Fruit fly (Drosophila melanogaster): ENCODE data around the gene Cyp309a1.

Gene Cyp309a1

dm6 chr2L:2552725-2553124 is 11.9 kb downstream of the Cyp309a1 start, which contains the start of gene CG3515:
Gene CG3515, minus strand, starts transcription at chr2L:2552825.
- no peak for TF ChIP-seq dmrt93B (GFP tag; optimal IDR thresholded peaks at IDR 0.05)
- no peak for TF ChIP-seq psq (GFP tag; optimal IDR thresholded peaks at IDR 0.05)
- no peak for TF ChIP-seq sage (GFP tag; optimal IDR thresholded peaks at IDR 0.05)
- TF ChIP-seq Vsx2 (GFP tag; optimal IDR thresholded peaks at IDR 0.05; ENCODE audit: partially characterized antibody), result no peak
- no peak for TF ChIP-seq Rel (GFP tag; optimal IDR thresholded peaks at IDR 0.05)
- TF ChIP-seq Rel (tag; optimal IDR thresholded peaks at IDR 0.05), result no peak
- no peak for TF ChIP-seq Myc (optimal IDR thresholded peaks at IDR 0.05)
- no peak for TF ChIP-seq sv (GFP tag; optimal IDR thresholded peaks at IDR 0.05)
- no peak for TF ChIP-seq woc (GFP tag; optimal IDR thresholded peaks at IDR 0.05)
- no peak for TF ChIP-seq usp (GFP tag; optimal IDR thresholded peaks at IDR 0.05)
- TF ChIP-seq Dfd (GFP tag; optimal IDR thresholded peaks at IDR 0.05), result no peak
- no peak for TF ChIP-seq ey (GFP tag; optimal IDR thresholded peaks at IDR 0.05)

- no peak for TF ChIP-seq Vsx2 (GFP tag; optimal IDR thresholded peaks at IDR 0.05; ENCODE audit: partially characterized antibody)
- no peak for TF ChIP-seq Hnf4 (GFP tag; optimal IDR thresholded peaks at IDR 0.05)
- TF ChIP-seq CrebA (GFP tag; optimal IDR thresholded peaks at IDR 0.05; ENCODE audit: borderline replicate concordance), result no peak
- no peak for TF ChIP-seq CG32264 (GFP tag; optimal IDR thresholded peaks at IDR 0.05)
- no peak for TF ChIP-seq dsf (GFP tag; optimal IDR thresholded peaks at IDR 0.05; ENCODE audit: borderline replicate concordance)
- TF ChIP-seq ey (GFP tag; optimal IDR thresholded peaks at IDR 0.05), result no peak
- TF ChIP-seq OdsH (GFP tag; optimal IDR thresholded peaks at IDR 0.05), result no peak
- TF ChIP-seq sage (GFP tag; optimal IDR thresholded peaks at IDR 0.05), result no peak
- no peak for TF ChIP-seq jim (GFP tag; optimal IDR thresholded peaks at IDR 0.05)
- no peak for TF ChIP-seq Dfd (GFP tag; optimal IDR thresholded peaks at IDR 0.05)
- TF ChIP-seq usp (GFP tag; optimal IDR thresholded peaks at IDR 0.05), result no peak
- no peak for TF ChIP-seq sv (GFP tag; optimal IDR thresholded peaks at IDR 0.05)
- TF ChIP-seq h (GFP tag; optimal IDR thresholded peaks at IDR 0.05), result no peak
- no peak for TF ChIP-seq fru (GFP tag; optimal IDR thresholded peaks at IDR 0.05)
- TF ChIP-seq psq (GFP tag; optimal IDR thresholded peaks at IDR 0.05), result no peak
- no peak for TF ChIP-seq dl (GFP tag; optimal IDR thresholded peaks at IDR 0.05; ENCODE audit: insufficient read depth in 1 of 2, partially characterized antibody in 2 of 2)
- no peak for TF ChIP-seq rgr (GFP tag; optimal IDR thresholded peaks at IDR 0.05)
These were observed 22.1 kb downstream of the Cyp309a1 start for dm6 chr2L:2542491-2542890.

- no peak for TF ChIP-seq pan (optimal IDR thresholded peaks at IDR 0.05)
- TF ChIP-seq GATAd (GFP tag; optimal IDR thresholded peaks at IDR 0.05), result no peak
- no peak for TF ChIP-seq h (GFP tag; optimal IDR thresholded peaks at IDR 0.05)
- no peak for TF ChIP-seq Dfd (GFP tag; optimal IDR thresholded peaks at IDR 0.05)
- TF ChIP-seq Myc (optimal IDR thresholded peaks at IDR 0.05), result no peak
- TF ChIP-seq Jra (GFP tag; optimal IDR thresholded peaks at IDR 0.05), result no peak
- TF ChIP-seq lola (GFP tag; optimal IDR thresholded peaks at IDR 0.05), result no peak
- no peak for TF ChIP-seq dmrt93B (GFP tag; optimal IDR thresholded peaks at IDR 0.05)
- no peak for TF ChIP-seq CG32264 (GFP tag; optimal IDR thresholded peaks at IDR 0.05)
- no peak for TF ChIP-seq rgr (GFP tag; optimal IDR thresholded peaks at IDR 0.05)
- TF ChIP-seq fru (GFP tag; optimal IDR thresholded peaks at IDR 0.05), result no peak
- no peak for TF ChIP-seq sage (GFP tag; optimal IDR thresholded peaks at IDR 0.05)
- TF ChIP-seq CrebA (GFP tag; optimal IDR thresholded peaks at IDR 0.05; ENCODE audit: borderline replicate concordance), result no peak
- no peak for TF ChIP-seq sv (GFP tag; optimal IDR thresholded peaks at IDR 0.05)
- TF ChIP-seq brk (GFP tag; optimal IDR thresholded peaks at IDR 0.05), result no peak
- no peak for TF ChIP-seq Vsx2 (GFP tag; optimal IDR thresholded peaks at IDR 0.05; ENCODE audit: partially characterized antibody)
- no peak for TF ChIP-seq Rel (GFP tag; optimal IDR thresholded peaks at IDR 0.05)
- no peak for TF ChIP-seq Rel (tag; optimal IDR thresholded peaks at IDR 0.05)
These were observed 36.5 kb downstream of the Cyp309a1 start for dm6 chr2L:2528097-2528496.

dm6 chr2L:2517937-2518336 is 46.7 kb downstream of the Cyp309a1 start, which contains the start of gene CG3528:
Gene CG3528, minus strand, starts transcription at chr2L:2518037.
- no peak for TF ChIP-seq pan (optimal IDR thresholded peaks at IDR 0.05)
- no peak for TF ChIP-seq tai (GFP tag; optimal IDR thresholded peaks at IDR 0.05)
- no peak for TF ChIP-seq lola (GFP tag; optimal IDR thresholded peaks at IDR 0.05)
- TF ChIP-seq Hr78 (GFP tag; optimal IDR thresholded peaks at IDR 0.05), result no peak
- TF ChIP-seq foxo (GFP tag; optimal IDR thresholded peaks at IDR 0.05), result no peak
- TF ChIP-seq usp (GFP tag; optimal IDR thresholded peaks at IDR 0.05), result no peak
- no peak for TF ChIP-seq br (GFP tag; optimal IDR thresholded peaks at IDR 0.05)
- no peak for TF ChIP-seq Rel (GFP tag; optimal IDR thresholded peaks at IDR 0.05)
- TF ChIP-seq Rel (tag; optimal IDR thresholded peaks at IDR 0.05), result no peak
- no peak for TF ChIP-seq Abd-B (GFP tag; optimal IDR thresholded peaks at IDR 0.05)
- TF ChIP-seq N (GFP tag; optimal IDR thresholded peaks at IDR 0.05), result no peak
- no peak for TF ChIP-seq dl (GFP tag; optimal IDR thresholded peaks at IDR 0.05; ENCODE audit: insufficient read depth in 1 of 2, partially characterized antibody in 2 of 2)
- no peak for TF ChIP-seq OdsH (GFP tag; optimal IDR thresholded peaks at IDR 0.05)
- no peak for TF ChIP-seq psq (GFP tag; optimal IDR thresholded peaks at IDR 0.05)
- TF ChIP-seq CG32264 (GFP tag; optimal IDR thresholded peaks at IDR 0.05), result no peak
- no peak for TF ChIP-seq fru (GFP tag; optimal IDR thresholded peaks at IDR 0.05)
- TF ChIP-seq h (GFP tag; optimal IDR thresholded peaks at IDR 0.05), result no peak
- no peak for TF ChIP-seq Myc (optimal IDR thresholded peaks at IDR 0.05)
- no peak for TF ChIP-seq Dif (GFP tag; optimal IDR thresholded peaks at IDR 0.05; ENCODE audit: partially characterized antibody)
